Worm (Caenorhabditis elegans): ENCODE data around the gene F20G2.6.

The F20G2.6 gene

DNA sequence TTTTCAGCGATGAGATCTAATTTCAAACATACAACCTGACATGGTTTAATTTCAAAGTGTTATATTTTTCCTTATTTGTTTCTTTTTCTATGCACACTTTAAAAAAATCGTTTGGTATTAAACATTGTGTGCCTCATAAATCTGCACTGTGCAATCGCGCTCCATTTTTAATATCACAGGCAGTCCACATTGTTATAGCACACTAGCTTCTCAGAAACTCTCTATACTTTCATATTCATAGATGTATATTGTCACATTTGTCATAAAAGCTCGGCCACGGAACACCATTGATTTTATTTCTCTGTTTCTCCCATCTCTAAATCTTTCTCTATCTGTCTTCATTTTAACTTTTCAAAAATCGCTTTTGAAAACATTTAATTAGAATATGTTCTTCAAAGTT, 5.5 kb upstream of the F20G2.6 start (continued):
- TF ChIP-seq unc-55 (GFP tag; optimal IDR thresholded peaks at IDR 0.05), result peak; percentile 94

DNA sequence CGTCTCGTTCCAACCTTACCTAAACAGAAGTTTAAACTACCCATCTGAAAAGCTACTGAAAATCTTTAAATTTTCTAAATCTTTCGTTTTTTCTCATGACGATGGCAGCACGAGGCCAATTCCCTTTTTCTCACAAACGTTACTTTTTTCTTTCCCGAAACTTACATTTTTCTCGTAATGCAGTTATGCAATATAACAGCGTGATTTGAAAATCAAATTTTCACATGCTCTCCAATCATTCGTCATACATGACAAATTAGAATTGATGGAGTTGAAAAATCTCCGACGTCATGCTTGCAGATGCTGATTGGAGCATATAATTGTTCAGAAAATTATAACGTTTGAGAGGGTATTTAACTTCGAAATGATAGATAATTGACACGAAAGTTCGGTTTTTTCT, 846 bp downstream of the F20G2.6 start:
- peak; percentile 11 for TF ChIP-seq nhr-21 (tag; optimal IDR thresholded peaks at IDR 0.05)
- TF ChIP-seq lin-39 (tag; optimal IDR thresholded peaks at IDR 0.05), result no peak
- no peak for TF ChIP-seq skn-1 (tag; optimal IDR thresholded peaks at IDR 0.05)
- TF ChIP-seq R02D3.7 (tag; optimal IDR thresholded peaks at IDR 0.05), result no peak
- TF ChIP-seq ztf-11 (tag; optimal IDR thresholded peaks at IDR 0.05), result no peak
- TF ChIP-seq blmp-1 (tag; optimal IDR thresholded peaks at IDR 0.05; ENCODE audit: insufficient read depth), result no peak
- TF ChIP-seq unc-55 (GFP tag; optimal IDR thresholded peaks at IDR 0.05), result no peak
- no peak for TF ChIP-seq alr-1 (tag; optimal IDR thresholded peaks at IDR 0.05)
- TF ChIP-seq F13H6.1 (tag; optimal IDR thresholded peaks at IDR 0.05), result no peak
- peak in 1 of 2 experiments; percentile 11 for TF ChIP-seq lsy-2 (tag; optimal IDR thresholded peaks at IDR 0.05)

- TF ChIP-seq snpc-4 (tag; optimal IDR thresholded peaks at IDR 0.05), result no peak
- no peak for TF ChIP-seq sma-3 (GFP tag; optimal IDR thresholded peaks at IDR 0.05)
- no peak for TF ChIP-seq nhr-6 (tag; optimal IDR thresholded peaks at IDR 0.05)
Measured at ce11 chrV:13768388-13768787, 5.5 kb downstream of the F20G2.6 start, which contains the start of gene F20G2.3. TSS of gene F20G2.3 (minus strand) at chrV:13768488.

ce11 chrV:13768941-13769436, 6.1 kb downstream of the F20G2.6 start, which contains the start of gene nas-24:
TSS of gene nas-24 (plus strand) at chrV:13769386.
- TF ChIP-seq alr-1 (tag; optimal IDR thresholded peaks at IDR 0.05) (no peak), snpc-4 (tag; optimal IDR thresholded peaks at IDR 0.05) (no peak), fos-1 (tag; optimal IDR thresholded peaks at IDR 0.05) (peak; percentile 78), nhr-237 (tag; optimal IDR thresholded peaks at IDR 0.05) (no peak)

DNA sequence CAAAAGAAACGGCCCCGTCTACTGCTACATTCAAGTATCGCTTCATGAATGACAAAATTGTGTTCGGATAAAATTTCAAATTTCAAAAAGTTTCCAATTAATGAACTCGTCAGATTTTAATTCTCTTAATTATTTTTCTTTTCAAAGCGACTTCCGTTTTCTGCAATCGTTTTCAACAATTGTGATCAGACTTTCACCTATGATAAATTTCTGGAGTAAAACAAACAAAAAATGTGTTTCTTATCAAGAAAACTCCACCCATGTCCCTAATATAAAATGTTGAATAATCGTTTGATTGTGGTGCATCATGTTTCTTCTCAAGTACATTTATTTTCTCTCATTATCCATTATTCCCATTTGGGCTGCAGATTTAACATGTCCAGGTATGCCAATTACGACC, 8.3 kb downstream of the F20G2.6 start, which contains the start of gene F20G2.5:
F20G2.5 (plus strand) TSS at position 301 of the 400 bp plus-strand sequence.
- TF ChIP-seq dmd-4 (tag; optimal IDR thresholded peaks at IDR 0.05), result no peak
- TF ChIP-seq fos-1 (tag; optimal IDR thresholded peaks at IDR 0.05), result peak; percentile 74
- no peak for TF ChIP-seq ztf-11 (tag; optimal IDR thresholded peaks at IDR 0.05)
- TF ChIP-seq nhr-21 (tag; optimal IDR thresholded peaks at IDR 0.05), result no peak
- no peak for TF ChIP-seq mab-5 (tag; optimal IDR thresholded peaks at IDR 0.05)

DNA sequence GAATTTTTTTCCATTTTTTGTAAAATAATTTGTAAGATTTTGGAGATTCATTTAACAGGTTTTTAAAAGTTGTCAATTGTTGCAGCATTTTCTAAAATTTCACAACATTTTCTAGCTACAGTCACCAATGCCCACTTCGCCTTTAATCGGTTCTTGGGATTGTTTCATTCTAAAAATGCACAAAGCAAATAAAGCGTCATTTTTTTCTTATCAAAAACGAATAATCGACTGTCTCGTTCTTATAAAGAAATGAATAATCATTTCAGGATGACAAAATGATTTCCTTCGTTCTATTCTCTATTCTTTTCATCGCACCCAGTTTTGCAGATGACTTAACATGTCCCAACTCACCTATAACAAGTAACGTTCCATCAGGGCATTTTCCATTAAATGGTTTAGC, 12.7 kb downstream of the F20G2.6 start, which contains the start of gene F53C11.1:
F53C11.1 (plus strand) TSS at position 268 of the 400 bp plus-strand sequence.
- peak; percentile 83 for TF ChIP-seq fos-1 (tag; optimal IDR thresholded peaks at IDR 0.05)
- TF ChIP-seq ceh-82 (tag; optimal IDR thresholded peaks at IDR 0.05), result no peak
- no peak for TF ChIP-seq ztf-1 (GFP tag; conservative IDR thresholded peaks at IDR 0.05)
- no peak for TF ChIP-seq mbf-1 (tag; optimal IDR thresholded peaks at IDR 0.05)

DNA sequence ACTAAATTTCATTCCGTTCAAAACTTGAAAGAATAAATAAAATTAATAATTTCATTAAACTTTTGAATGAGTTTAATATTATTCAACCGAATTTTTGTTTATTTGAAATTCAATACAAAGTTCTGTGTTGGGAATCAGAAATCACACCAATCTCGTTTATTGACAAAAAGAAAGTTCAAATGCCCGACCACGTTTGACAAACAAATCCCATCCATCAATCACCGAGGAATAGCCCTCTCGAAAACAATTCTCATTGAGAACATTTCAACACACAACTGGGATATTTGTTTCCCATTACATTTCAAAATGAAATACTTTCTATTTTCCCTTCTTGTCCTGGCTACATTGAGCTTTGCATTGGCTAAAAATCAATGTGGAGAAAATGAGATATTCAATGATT, 15.0 kb downstream of the F20G2.6 start, which contains the start of gene F53C11.9:
F53C11.9 (plus strand) TSS at position 159 of the 400 bp plus-strand sequence.
- TF ChIP-seq nhr-21 (tag; optimal IDR thresholded peaks at IDR 0.05), result no peak
- no peak for TF ChIP-seq crh-2 (tag; optimal IDR thresholded peaks at IDR 0.05)
- no peak for TF ChIP-seq egl-27 (tag; optimal IDR thresholded peaks at IDR 0.05)
- TF ChIP-seq nhr-237 (tag; optimal IDR thresholded peaks at IDR 0.05), result no peak
- no peak for TF ChIP-seq mab-5 (tag; optimal IDR thresholded peaks at IDR 0.05)
- TF ChIP-seq sma-3 (GFP tag; optimal IDR thresholded peaks at IDR 0.05), result no peak
- TF ChIP-seq unc-55 (GFP tag; optimal IDR thresholded peaks at IDR 0.05), result no peak
- no peak for TF ChIP-seq nhr-6 (tag; optimal IDR thresholded peaks at IDR 0.05)
- no peak for TF ChIP-seq skn-1 (tag; optimal IDR thresholded peaks at IDR 0.05)
- no peak for TF ChIP-seq blmp-1 (tag; optimal IDR thresholded peaks at IDR 0.05; ENCODE audit: insufficient read depth)
- TF ChIP-seq nhr-25 (tag; optimal IDR thresholded peaks at IDR 0.05), result no peak
- TF ChIP-seq aly-2 (tag; optimal IDR thresholded peaks at IDR 0.05), result no peak
- no peak for TF ChIP-seq lin-39 (tag; optimal IDR thresholded peaks at IDR 0.05)
- TF ChIP-seq R02D3.7 (tag; optimal IDR thresholded peaks at IDR 0.05), result no peak
- TF ChIP-seq alr-1 (tag; optimal IDR thresholded peaks at IDR 0.05), result no peak

DNA sequence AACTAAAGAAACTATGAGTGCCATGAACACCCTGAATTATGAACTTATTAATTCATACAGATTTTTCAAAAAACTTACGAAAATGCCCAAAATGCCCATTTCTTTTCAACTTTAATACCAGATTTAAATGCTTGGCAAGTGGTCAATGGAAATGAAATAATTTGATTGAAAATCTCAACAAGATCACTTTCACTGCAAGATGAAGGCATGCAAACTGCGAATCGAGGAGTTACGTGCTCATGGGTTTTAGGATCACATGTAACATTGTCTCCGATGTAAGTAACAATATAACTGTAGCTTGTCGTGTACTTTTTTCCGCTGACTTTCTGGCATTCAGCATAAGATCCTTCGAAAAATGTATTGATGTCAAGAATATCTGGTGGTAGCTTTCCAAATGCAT, 18.0 kb downstream of the F20G2.6 start:
- TF ChIP-seq nhr-77 (tag; optimal IDR thresholded peaks at IDR 0.05), result no peak
- no peak for TF ChIP-seq ztf-11 (tag; optimal IDR thresholded peaks at IDR 0.05)
- no peak for TF ChIP-seq skn-1 (tag; optimal IDR thresholded peaks at IDR 0.05)
